Worm (Caenorhabditis elegans) whole organism, L1 larva: ENCODE measurements around the gene kin-2.

Experiments used
- C16A3.4 ChIP-seq: fragments of 150-350 bp; optimal IDR thresholded peaks from 2 replicates; lab custom pipeline; 2014; ENCODE audit warnings: missing biosample characterization, missing genetic modification characterization
- F16B12.6 ChIP-seq: fragments of 150-350 bp; optimal IDR thresholded peaks from 2 replicates; lab custom pipeline; 2014; ENCODE audit warnings: missing biosample characterization, missing genetic modification characterization
- Y116A8C.19 ChIP-seq: sonication (generic microtip); optimal IDR thresholded peaks from 2 replicates; lab custom pipeline; 2016; ENCODE audit warnings: missing compliant biosample characterization, missing genetic modification characterization, borderline replicate concordance
- alr-1 ChIP-seq: fragments of 200-800 bp; sonication (Bioruptor generic); optimal IDR thresholded peaks from 2 replicates; lab custom pipeline; 2018; ENCODE audit warnings: borderline replicate concordance, mild to moderate bottlenecking, missing genetic modification characterization, missing compliant biosample characterization
- ceh-82 ChIP-seq, 3 experiments: fragments of 150-350 bp in 1 of 3; sonication (generic microtip) in 2 of 3; optimal IDR thresholded peaks; 2 replicates each; lab custom pipeline; 2014 to 2017; ENCODE audit warnings: missing biosample characterization in 3 of 3, missing genetic modification characterization in 3 of 3
- efl-1 ChIP-seq, 4 experiments: fragments of 150-350 bp; optimal IDR thresholded peaks in 3 of 4; peaks in 1 of 4; 1 replicate in 1 of 4; 2 replicates in 3 of 4; lab custom pipeline; 2014; ENCODE audit warnings: missing biosample characterization in 2 of 4, missing genetic modification characterization in 2 of 4, missing genetic modification reagents in 2 of 4
- egl-13 ChIP-seq: sonication (generic microtip); optimal IDR thresholded peaks from 2 replicates; lab custom pipeline; 2016; ENCODE audit warnings: missing genotype, missing genetic modification reagents, missing genetic modification characterization, missing compliant biosample characterization
- egl-27 ChIP-seq, 2 experiments: fragments of 150-350 bp in 1 of 2; sonication (generic microtip); optimal IDR thresholded peaks; 3 replicates each; lab custom pipeline; 2017 to 2018; ENCODE audit warnings: missing biosample characterization in 2 of 2, missing genetic modification characterization in 2 of 2, missing genetic modification reagents in 2 of 2
- elt-2 ChIP-seq: sonication (generic microtip); optimal IDR thresholded peaks from 2 replicates; lab custom pipeline; 2016; ENCODE audit warnings: missing genetic modification characterization, mild to moderate bottlenecking, inconsistent platforms, missing compliant biosample characterization, missing genetic modification reagents
- fkh-4 ChIP-seq: sonication (generic microtip); optimal IDR thresholded peaks from 2 replicates; lab custom pipeline; 2016; ENCODE audit warnings: missing compliant biosample characterization, missing genetic modification characterization, borderline replicate concordance
- grh-1 ChIP-seq: fragments of 200-800 bp; sonication (Bioruptor generic); IDR thresholded peaks from 2 replicates; pipeline ENCODE4 v1.3.6; 2022; ENCODE audit warnings: missing genetic modification reagents, missing genetic modification characterization, missing compliant biosample characterization
- hlh-17 ChIP-seq: fragments of 200-800 bp; sonication (Bioruptor generic); optimal IDR thresholded peaks from 2 replicates; lab custom pipeline; 2018; ENCODE audit warnings: missing genetic modification characterization, mild to moderate bottlenecking, missing compliant biosample characterization, moderate library complexity, borderline replicate concordance
- lin-14 ChIP-seq: fragments of 200-800 bp; sonication (Bioruptor generic); optimal IDR thresholded peaks from 2 replicates; lab custom pipeline; 2018; ENCODE audit warnings: mild to moderate bottlenecking, missing genetic modification characterization, moderate library complexity, missing compliant biosample characterization
- lin-15B ChIP-seq: fragments of 150-350 bp; sonication (generic microtip); optimal IDR thresholded peaks from 3 replicates; lab custom pipeline; 2014; ENCODE audit warnings: missing biosample characterization, missing genetic modification characterization
- lin-39 ChIP-seq: fragments of 150-350 bp; optimal IDR thresholded peaks from 2 replicates; lab custom pipeline; 2014; ENCODE audit warnings: missing biosample characterization, missing genetic modification reagents, missing genetic modification characterization
- lir-3 ChIP-seq: sonication (generic microtip); optimal IDR thresholded peaks from 2 replicates; lab custom pipeline; 2016; ENCODE audit warnings: mild to moderate bottlenecking, missing genetic modification characterization, moderate library complexity, missing compliant biosample characterization; ENCODE audit not compliant: poor library complexity
- lsy-2 ChIP-seq, 2 experiments: fragments of 150-350 bp; optimal IDR thresholded peaks; 2 replicates each; lab custom pipeline; 2014; ENCODE audit warnings: missing biosample characterization in 2 of 2, missing genetic modification characterization in 2 of 2
- mdl-1 ChIP-seq, 2 experiments: fragments of 150-350 bp; optimal IDR thresholded peaks; 2 replicates each; lab custom pipeline; 2014 to 2017; ENCODE audit warnings: missing biosample characterization in 2 of 2, missing genetic modification characterization in 2 of 2, inconsistent platforms in 1 of 2
- mep-1 ChIP-seq: fragments of 150-350 bp; optimal IDR thresholded peaks from 2 replicates; lab custom pipeline; 2014; ENCODE audit warnings: missing biosample characterization, missing genetic modification characterization
- nhr-19 ChIP-seq: fragments of 200-800 bp; sonication (Bioruptor generic); conservative IDR thresholded peaks from 2 replicates; pipeline ENCODE4 v1.3.6; 2022; ENCODE audit warnings: missing genetic modification characterization, missing compliant biosample characterization
- nhr-47 ChIP-seq: sonication (generic microtip); optimal IDR thresholded peaks from 2 replicates; lab custom pipeline; 2016; ENCODE audit warnings: mild to moderate bottlenecking, missing genetic modification characterization, moderate library complexity, missing compliant biosample characterization
- nhr-76 ChIP-seq: sonication (generic microtip); optimal IDR thresholded peaks from 2 replicates; lab custom pipeline; 2017; ENCODE audit warnings: missing biosample characterization, missing genetic modification characterization
- nhr-77 ChIP-seq: fragments of 150-350 bp; optimal IDR thresholded peaks from 2 replicates; lab custom pipeline; 2014; ENCODE audit warnings: missing biosample characterization, missing genetic modification characterization
- nhr-84 ChIP-seq: sonication (generic microtip); optimal IDR thresholded peaks from 2 replicates; lab custom pipeline; 2017; ENCODE audit warnings: missing biosample characterization, missing genetic modification characterization
- nhr-85 ChIP-seq: sonication (generic microtip); peaks from one replicate; lab custom pipeline; 2016; ENCODE audit warnings: missing genetic modification characterization, inconsistent platforms, missing compliant biosample characterization
- nhr-90 ChIP-seq: sonication (generic microtip); optimal IDR thresholded peaks from 2 replicates; lab custom pipeline; 2016; ENCODE audit warnings: mild to moderate bottlenecking, missing genetic modification characterization, missing compliant biosample characterization; ENCODE audit not compliant: poor library complexity
- pag-3 ChIP-seq: sonication (generic microtip); optimal IDR thresholded peaks from 2 replicates; lab custom pipeline; 2017; ENCODE audit warnings: missing genetic modification characterization, mild to moderate bottlenecking, missing compliant biosample characterization, antibody characterized with exemption, borderline replicate concordance; ENCODE audit not compliant: insufficient read depth
- snu-23 ChIP-seq: sonication (generic microtip); optimal IDR thresholded peaks from 2 replicates; lab custom pipeline; 2016; ENCODE audit warnings: missing genetic modification characterization, missing compliant biosample characterization
- sptf-1 ChIP-seq: fragments of 150-350 bp; optimal IDR thresholded peaks from 2 replicates; lab custom pipeline; 2014; ENCODE audit warnings: missing biosample characterization, missing genetic modification characterization
- tbx-2 ChIP-seq: sonication (generic microtip); optimal IDR thresholded peaks from 2 replicates; lab custom pipeline; 2016; ENCODE audit warnings: missing genetic modification characterization, missing compliant biosample characterization
- tlp-1 ChIP-seq: fragments of 150-350 bp; optimal IDR thresholded peaks from 2 replicates; lab custom pipeline; 2014; ENCODE audit warnings: missing biosample characterization, missing genetic modification characterization
- unc-130 ChIP-seq: fragments of 150-350 bp; optimal IDR thresholded peaks from 2 replicates; lab custom pipeline; 2017; ENCODE audit warnings: missing biosample characterization, missing genetic modification characterization, inconsistent platforms
- unc-62 ChIP-seq: fragments of 150-350 bp; optimal IDR thresholded peaks from 2 replicates; lab custom pipeline; 2014; ENCODE audit warnings: missing biosample characterization, missing genetic modification reagents, missing genetic modification characterization
- unc-98 ChIP-seq: fragments of 200-800 bp; sonication (Bioruptor generic); IDR thresholded peaks from 2 replicates; pipeline ENCODE4 v1.3.6; 2022; ENCODE audit warnings: missing genetic modification characterization, missing compliant biosample characterization
- vab-15 ChIP-seq: sonication (generic microtip); optimal IDR thresholded peaks from 2 replicates; lab custom pipeline; 2017; ENCODE audit warnings: missing genotype, mild to moderate bottlenecking, missing genetic modification characterization, missing compliant biosample characterization
- zag-1 ChIP-seq: fragments of 150-350 bp; optimal IDR thresholded peaks from 2 replicates; lab custom pipeline; 2014; ENCODE audit warnings: missing biosample characterization, missing genetic modification characterization
- ztf-11 ChIP-seq, 2 experiments: sonication (generic microtip); optimal IDR thresholded peaks; 2 replicates each; lab custom pipeline; 2016 to 2017; ENCODE audit warnings: missing genetic modification characterization in 2 of 2, missing biosample characterization in 1 of 2, missing compliant biosample characterization in 1 of 2

The kin-2 gene

DNA sequence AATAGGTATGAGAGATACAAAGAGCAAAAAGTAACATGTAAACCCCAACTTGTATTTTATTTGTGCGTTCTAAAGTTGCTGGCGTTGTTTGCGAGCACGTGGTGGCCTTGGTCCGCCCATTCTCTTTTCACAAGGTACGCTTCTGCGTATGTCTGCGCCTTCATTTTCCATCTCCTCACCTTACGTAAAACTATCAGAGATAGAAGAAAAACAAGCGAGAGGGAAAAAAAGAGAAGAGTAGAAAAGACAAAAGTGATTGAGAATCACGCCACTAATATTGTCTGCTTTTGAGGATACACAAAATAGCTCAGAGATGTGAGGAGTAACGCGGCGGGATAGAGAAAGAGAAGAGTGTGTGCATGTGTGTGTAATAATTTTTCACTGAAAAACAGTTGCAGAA, 35.5 kb downstream of the kin-2 start (continued):
- TF ChIP-seq F16B12.6 (tag; lab: Kevin White, UChicago) (no peak), pag-3 (tag; lab: Kevin White, UChicago) (peak; percentile 35), tbx-2 (tag; lab: Kevin White, UChicago) (peak; percentile 43), lin-15B (tag; lab: Kevin White, UChicago) (no peak), nhr-76 (tag; lab: Kevin White, UChicago) (no peak), unc-98 (0 out of 2 replicates have a peak, but pooled peaks have one; percentile 12), egl-27 (tag; optimal IDR thresholded peaks at IDR 0.05; lab: Kevin White, UChicago) (no peak), nhr-85 (tag; lab: Kevin White, UChicago) (peak; percentile 89), zag-1 (tag; lab: Kevin White, UChicago) (no peak), hlh-17 (GFP tag; lab: Kevin White, UChicago) (no peak), snu-23 (GFP tag; lab: Kevin White, UChicago) (peak; percentile 83), unc-130 (tag; lab: Kevin White, UChicago) (peak; percentile 18), ceh-82 (tag; optimal IDR thresholded peaks at IDR 0.05; lab: Kevin White, UChicago) (peak in 1 of 3 experiments; percentile 22), mep-1 (tag; lab: Kevin White, UChicago) (peak; percentile 70), unc-62 (no peak), nhr-19 (peak; percentile 69)

DNA sequence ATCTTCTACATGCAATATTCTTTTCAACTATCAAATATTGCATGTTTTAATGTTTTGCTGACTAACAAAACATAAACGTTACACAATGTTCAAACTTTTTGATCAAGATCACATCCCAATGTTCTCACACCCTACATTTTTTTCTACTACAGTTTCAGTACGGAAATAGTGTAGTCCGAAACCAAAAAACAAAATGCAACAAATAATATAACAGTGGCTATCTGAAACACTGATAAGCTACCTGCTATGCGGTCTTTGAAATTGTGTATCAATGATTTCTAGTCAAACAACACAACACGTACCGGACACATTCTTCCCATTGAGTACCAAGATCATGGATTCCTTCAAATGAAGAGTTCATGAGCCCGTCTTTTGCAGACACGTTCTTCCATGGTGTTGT, 36.3 kb downstream of the kin-2 start:
- peak; percentile 13 for TF ChIP-seq elt-2 (tag; lab: Kevin White, UChicago)
- peak; percentile 26 for TF ChIP-seq nhr-85 (tag; lab: Kevin White, UChicago)
- TF ChIP-seq ceh-82 (tag; optimal IDR thresholded peaks at IDR 0.05; lab: Kevin White, UChicago) = no peak

DNA sequence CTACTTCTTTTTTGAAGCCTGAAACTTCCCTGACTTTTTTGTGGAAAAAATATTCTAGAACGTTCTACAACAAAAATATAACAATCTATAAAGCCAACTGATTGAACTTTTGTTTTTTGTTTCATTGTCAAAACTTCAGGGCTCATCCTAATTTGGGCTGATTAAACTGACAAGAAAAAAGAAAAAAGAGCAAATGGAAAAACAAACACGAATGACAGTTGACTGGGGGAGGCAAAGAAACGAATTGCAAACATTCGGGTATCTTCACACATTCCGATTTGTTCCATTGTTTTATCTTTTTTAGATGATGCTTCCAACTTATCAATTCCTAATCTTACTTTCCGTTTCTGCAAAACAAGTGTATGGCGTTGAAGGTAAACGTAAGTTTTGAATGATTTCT, 42.2 kb downstream of the kin-2 start, which contains the start of gene C46F4.3:
TSS of gene C46F4.3 (plus strand) at position 301 of the 400 bp plus-strand sequence.
- TF ChIP-seq grh-1 (GFP tag; lab: Robert Waterston, UW) = no peak
- TF ChIP-seq lir-3 (tag; lab: Kevin White, UChicago) = no peak
- no peak for TF ChIP-seq Y116A8C.19
- TF ChIP-seq ztf-11 (tag; optimal IDR thresholded peaks at IDR 0.05; lab: Kevin White, UChicago) = no peak
- TF ChIP-seq nhr-85 (tag; lab: Kevin White, UChicago) = no peak
- no peak for TF ChIP-seq egl-13 (tag; lab: Kevin White, UChicago)
- TF ChIP-seq mep-1 (tag; lab: Kevin White, UChicago) = no peak
- TF ChIP-seq lin-39 (tag; lab: Kevin White, UChicago) = no peak
- TF ChIP-seq nhr-90 (tag; lab: Kevin White, UChicago) = no peak
- no peak for TF ChIP-seq alr-1
- TF ChIP-seq snu-23 (GFP tag; lab: Kevin White, UChicago) = no peak
- TF ChIP-seq C16A3.4 (tag; lab: Kevin White, UChicago) = no peak
- no peak for TF ChIP-seq nhr-77 (tag; lab: Kevin White, UChicago)
- TF ChIP-seq lsy-2 (tag; optimal IDR thresholded peaks at IDR 0.05; lab: Kevin White, UChicago) = no peak
- no peak for TF ChIP-seq unc-130 (tag; lab: Kevin White, UChicago)
- no peak for TF ChIP-seq tbx-2 (tag; lab: Kevin White, UChicago)
- TF ChIP-seq, all 84 proteins: peak for 0

DNA sequence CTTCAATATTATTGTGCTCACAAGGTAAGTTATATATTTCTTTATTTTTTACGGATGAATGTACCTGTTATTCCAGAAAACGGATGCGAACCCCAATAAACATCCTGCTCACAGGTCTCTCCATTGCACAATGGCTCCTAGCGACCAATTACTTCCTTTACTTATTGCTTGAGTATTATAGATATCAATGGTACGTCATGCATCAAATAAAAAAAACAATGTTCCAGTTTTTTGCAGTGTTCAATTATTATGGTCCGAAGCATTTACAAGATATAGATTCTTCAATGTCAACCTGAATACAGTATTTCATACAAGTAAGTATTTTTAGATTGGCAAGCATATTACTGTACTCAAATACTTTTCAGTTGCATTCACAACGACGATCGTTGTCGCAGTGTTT, 44.7 kb downstream of the kin-2 start:
- TF ChIP-seq lin-14 (GFP tag; lab: Kevin White, UChicago) (no peak), efl-1 (optimal IDR thresholded peaks at IDR 0.05; lab: Kevin White, UChicago) (no peak), efl-1 (GFP tag; optimal IDR thresholded peaks at IDR 0.05 in 1 of 2; lab: Kevin White, UChicago) (peak in 1 of 2 experiments; percentile 50)

DNA sequence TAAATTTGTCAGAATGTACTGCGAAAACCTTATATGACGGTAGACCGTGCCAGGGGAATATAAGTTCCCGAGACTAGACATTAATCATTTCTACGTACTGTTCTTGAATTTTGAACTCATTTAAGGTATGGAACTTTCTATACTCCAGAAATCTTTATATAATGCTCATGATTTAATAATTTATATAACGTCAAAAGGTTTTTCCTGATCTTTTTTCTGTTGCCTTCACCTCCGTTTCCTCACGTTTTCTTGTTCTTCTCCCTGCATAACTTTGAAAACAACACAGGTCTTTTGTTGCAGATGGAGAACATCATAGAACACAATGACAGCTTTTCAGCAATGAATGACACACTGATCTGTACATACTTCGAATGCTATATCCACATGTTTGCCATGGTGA, 46.8 kb downstream of the kin-2 start, which contains the start of gene egl-6:
TSS of gene egl-6 (plus strand) at position 301 of the 400 bp plus-strand sequence.
- TF ChIP-seq nhr-90 (tag; lab: Kevin White, UChicago) = no peak
- TF ChIP-seq nhr-85 (tag; lab: Kevin White, UChicago) = no peak
- no peak for TF ChIP-seq sptf-1 (tag; lab: Kevin White, UChicago)
- no peak for TF ChIP-seq unc-98
- TF ChIP-seq vab-15 (tag; lab: Kevin White, UChicago) = no peak
- TF ChIP-seq tlp-1 (tag; lab: Kevin White, UChicago) = no peak
- TF ChIP-seq nhr-47 = no peak
- no peak for TF ChIP-seq nhr-84
- TF ChIP-seq mdl-1 (tag; optimal IDR thresholded peaks at IDR 0.05; lab: Kevin White, UChicago) = no peak
- no peak for TF ChIP-seq fkh-4 (tag; lab: Kevin White, UChicago)
- no peak for TF ChIP-seq egl-13 (tag; lab: Kevin White, UChicago)
